Worm (Caenorhabditis elegans): ENCODE results near the gene cut-1.

The cut-1 gene

ce11 chrII:11247414-11247813 is 21.5 kb upstream of the cut-1 start, which contains the start of gene T06D8.10:
T06D8.10 (minus strand) TSS chrII:11247514.
- TF ChIP-seq mdl-1 (tag; optimal IDR thresholded peaks at IDR 0.05) (no peak), unc-130 (tag; optimal IDR thresholded peaks at IDR 0.05) (no peak), blmp-1 (tag; optimal IDR thresholded peaks at IDR 0.05) (peak; percentile 16), tbx-2 (tag; optimal IDR thresholded peaks at IDR 0.05) (no peak)

ce11 chrII:11255536-11255935 is 13.4 kb upstream of the cut-1 start, which contains the start of gene T05B9.2:
T05B9.2 (plus strand) TSS chrII:11255836.
- TF ChIP-seq C16A3.4 (tag; optimal IDR thresholded peaks at IDR 0.05) (no peak), snpc-4 (tag; optimal IDR thresholded peaks at IDR 0.05) (no peak)

- TF ChIP-seq C04F5.9 (tag; optimal IDR thresholded peaks at IDR 0.05), result no peak
- no peak for TF ChIP-seq mep-1 (tag; optimal IDR thresholded peaks at IDR 0.05)
- no peak for TF ChIP-seq sptf-1 (tag; optimal IDR thresholded peaks at IDR 0.05)
- no peak for TF ChIP-seq nhr-90 (tag; optimal IDR thresholded peaks at IDR 0.05; ENCODE audit: poor library complexity)
- TF ChIP-seq nhr-84 (tag; optimal IDR thresholded peaks at IDR 0.05), result no peak
- no peak for TF ChIP-seq jun-1 (tag; optimal IDR thresholded peaks at IDR 0.05)
- no peak for TF ChIP-seq elt-3 (tag; optimal IDR thresholded peaks at IDR 0.05)
- no peak for TF ChIP-seq lin-15B (tag; optimal IDR thresholded peaks at IDR 0.05)
Observed at ce11 chrII:11259766-11260165, 9.2 kb upstream of the cut-1 start.

- no peak for TF ChIP-seq isw-1 (GFP tag; IDR thresholded peaks at IDR 0.05)
- no peak for TF ChIP-seq unc-98 (GFP tag; IDR thresholded peaks at IDR 0.05)
- no peak for TF ChIP-seq egl-27 (tag; optimal IDR thresholded peaks at IDR 0.05)
- TF ChIP-seq ztf-4 (tag; optimal IDR thresholded peaks at IDR 0.05), result no peak
- no peak for TF ChIP-seq lin-39 (tag; optimal IDR thresholded peaks at IDR 0.05)
- TF ChIP-seq efl-3 (GFP tag; optimal IDR thresholded peaks at IDR 0.05), result no peak
- no peak for TF ChIP-seq elt-2 (tag; optimal IDR thresholded peaks at IDR 0.05)
- no peak for TF ChIP-seq fos-1 (tag; optimal IDR thresholded peaks at IDR 0.05)
- no peak for TF ChIP-seq sptf-1 (tag; optimal IDR thresholded peaks at IDR 0.05)
- no peak for TF ChIP-seq unc-86 (tag; optimal IDR thresholded peaks at IDR 0.05)
- no peak for TF ChIP-seq nhr-90 (tag; optimal IDR thresholded peaks at IDR 0.05; ENCODE audit: poor library complexity)
- no peak for TF ChIP-seq nhr-28 (tag; optimal IDR thresholded peaks at IDR 0.05)
- no peak for TF ChIP-seq lin-15B (tag; optimal IDR thresholded peaks at IDR 0.05)
- TF ChIP-seq irx-1 (tag; optimal IDR thresholded peaks at IDR 0.05), result no peak
- TF ChIP-seq unc-30 (tag; optimal IDR thresholded peaks at IDR 0.05), result no peak
Observed at ce11 chrII:11261173-11261572, 7.7 kb upstream of the cut-1 start, which contains the start of gene T05B9.1. T05B9.1 (minus strand) TSS chrII:11261192.

- TF ChIP-seq nhr-28 (tag; optimal IDR thresholded peaks at IDR 0.05) (no peak), zip-4 (GFP tag; optimal IDR thresholded peaks at IDR 0.05) (no peak), alr-1 (tag; optimal IDR thresholded peaks at IDR 0.05; ENCODE audit: borderline replicate concordance) (no peak), nhr-77 (tag; optimal IDR thresholded peaks at IDR 0.05) (no peak), nhr-84 (tag; optimal IDR thresholded peaks at IDR 0.05) (no peak), egl-13 (tag; optimal IDR thresholded peaks at IDR 0.05) (no peak), hpl-2 (GFP tag; optimal IDR thresholded peaks at IDR 0.05) (no peak), blmp-1 (tag; optimal IDR thresholded peaks at IDR 0.05) (no peak), lsy-2 (tag; optimal IDR thresholded peaks at IDR 0.05) (no peak), ztf-4 (tag; optimal IDR thresholded peaks at IDR 0.05) (no peak)
Observed at ce11 chrII:11270829-11271228, 1.9 kb downstream of the cut-1 start.

- no peak for TF ChIP-seq snu-23 (GFP tag; optimal IDR thresholded peaks at IDR 0.05)
- no peak for TF ChIP-seq irx-1 (tag; optimal IDR thresholded peaks at IDR 0.05)
- no peak for TF ChIP-seq aly-2 (tag; optimal IDR thresholded peaks at IDR 0.05)
- TF ChIP-seq zip-4 (GFP tag; optimal IDR thresholded peaks at IDR 0.05), result no peak
- TF ChIP-seq grh-1 (GFP tag; IDR thresholded peaks at IDR 0.05), result no peak
- TF ChIP-seq lin-39 (tag; optimal IDR thresholded peaks at IDR 0.05), result no peak
Observed at ce11 chrII:11274876-11275275, 6.0 kb downstream of the cut-1 start.
